Fruit fly (Drosophila melanogaster) whole organism, embryonic: ENCODE results near the gene Ir94a.

ENCODE experiments used
- Ada2b ChIP-seq: fragments of 200-800 bp; sonication (Bioruptor generic); IDR thresholded peaks from 2 replicates; pipeline ENCODE4 v1.3.6; 2022; ENCODE audit warnings: missing biosample characterization, missing genetic modification characterization
- Adf1 ChIP-seq: fragments of 200-800 bp; sonication (Bioruptor generic); IDR thresholded peaks from 2 replicates; pipeline ENCODE4 v1.3.6; 2022; ENCODE audit warnings: missing biosample characterization, missing genetic modification characterization
- CG10147 ChIP-seq: fragments of 200-800 bp; sonication (Bioruptor generic); optimal IDR thresholded peaks from 2 replicates; lab custom pipeline; 2019; ENCODE audit warnings: missing biosample characterization, mild to moderate bottlenecking, missing genetic modification characterization, moderate library complexity
- CG11398 ChIP-seq: fragments of 200-800 bp; sonication (Bioruptor generic); optimal IDR thresholded peaks from 2 replicates; lab custom pipeline; 2016; ENCODE audit warnings: missing biosample characterization, missing genetic modification characterization
- CG11456 ChIP-seq: fragments of 200-800 bp; sonication (Bioruptor generic); IDR thresholded peaks from 3 replicates; pipeline ENCODE4 v1.3.6; 2022; ENCODE audit warnings: missing biosample characterization, missing genetic modification characterization
- CG13287 ChIP-seq: fragments of 200-800 bp; sonication (Bioruptor generic); IDR thresholded peaks from 2 replicates; pipeline ENCODE4 v1.3.6; 2022; ENCODE audit warnings: missing biosample characterization, missing genetic modification characterization; ENCODE audit not compliant: partially characterized antibody
- CG14014 ChIP-seq: fragments of 200-800 bp; sonication (Bioruptor generic); IDR thresholded peaks from 2 replicates; pipeline ENCODE4 v1.3.6; 2022; ENCODE audit warnings: missing biosample characterization, missing genetic modification characterization
- CG2199 ChIP-seq: fragments of 200-800 bp; sonication (Bioruptor generic); IDR thresholded peaks from 3 replicates; pipeline ENCODE4 v1.3.6; 2022; ENCODE audit warnings: missing biosample characterization, missing genetic modification characterization
- CG31224 ChIP-seq: fragments of 200-800 bp; sonication (Bioruptor generic); IDR thresholded peaks from 2 replicates; pipeline ENCODE4 v1.3.6; 2022; ENCODE audit warnings: missing biosample characterization, missing genetic modification characterization
- CG33557 ChIP-seq: fragments of 200-800 bp; sonication (Bioruptor generic); optimal IDR thresholded peaks from 2 replicates; lab custom pipeline; 2019; ENCODE audit warnings: missing biosample characterization, mild to moderate bottlenecking, missing genetic modification characterization, moderate library complexity
- CG43689 ChIP-seq: fragments of 200-800 bp; sonication (Bioruptor generic); IDR thresholded peaks from 2 replicates; pipeline ENCODE4 v1.3.6; 2022; ENCODE audit warnings: missing biosample characterization, missing genetic modification characterization
- CG6654 ChIP-seq: fragments of 200-800 bp; sonication (Bioruptor generic); optimal IDR thresholded peaks from 2 replicates; lab custom pipeline; 2017; ENCODE audit warnings: missing biosample characterization, mild to moderate bottlenecking, missing genetic modification characterization
- CG8281 ChIP-seq: fragments of 200-800 bp; sonication (Bioruptor generic); optimal IDR thresholded peaks from 2 replicates; lab custom pipeline; 2018; ENCODE audit warnings: missing biosample characterization, mild to moderate bottlenecking, missing genetic modification characterization, moderate library complexity
- CG9876 ChIP-seq: fragments of 200-800 bp; sonication (Bioruptor generic); optimal IDR thresholded peaks from 2 replicates; lab custom pipeline; 2016; ENCODE audit warnings: missing biosample characterization, missing genetic modification characterization
- CHES-1-like ChIP-seq: fragments of 200-800 bp; sonication (Bioruptor generic); optimal IDR thresholded peaks from 2 replicates; lab custom pipeline; 2016; ENCODE audit warnings: missing biosample characterization, missing genetic modification characterization
- CkIIα-i1 ChIP-seq: fragments of 200-800 bp; sonication (Bioruptor generic); IDR thresholded peaks from 2 replicates; pipeline ENCODE4 v1.3.6; 2022; ENCODE audit warnings: missing biosample characterization, missing genetic modification characterization
- Doc2 ChIP-seq: fragments of 200-800 bp; sonication (Bioruptor generic); IDR thresholded peaks from 2 replicates; pipeline ENCODE4 v1.3.6; 2022; ENCODE audit warnings: missing biosample characterization, missing genetic modification characterization
- Eip74EF ChIP-seq, 2 experiments: fragments of 200-800 bp in 1 of 2; fragments of >200 bp in 1 of 2; sonication (Bioruptor generic) in 1 of 2; optimal IDR thresholded peaks; 2 replicates each; lab custom pipeline; 2017 to 2019; ENCODE audit warnings: missing biosample characterization in 2 of 2, missing genetic modification characterization in 2 of 2, mild to moderate bottlenecking in 1 of 2, moderate library complexity in 1 of 2
- Fer3 ChIP-seq: fragments of 200-800 bp; sonication (Bioruptor generic); optimal IDR thresholded peaks from 2 replicates; lab custom pipeline; 2018; ENCODE audit warnings: missing biosample characterization, mild to moderate bottlenecking, missing genetic modification characterization, moderate library complexity
- Hsf ChIP-seq: fragments of 200-800 bp; sonication (Bioruptor generic); optimal IDR thresholded peaks from 3 replicates; lab custom pipeline; 2016; ENCODE audit warnings: missing biosample characterization, missing genetic modification characterization
- Lpt ChIP-seq: fragments of >200 bp; optimal IDR thresholded peaks from 2 replicates; lab custom pipeline; 2018; ENCODE audit warnings: missing biosample characterization, missing genetic modification characterization
- Mes4 ChIP-seq: fragments of 200-800 bp; sonication (Bioruptor generic); optimal IDR thresholded peaks from 2 replicates; lab custom pipeline; 2016; ENCODE audit warnings: missing biosample characterization, missing genetic modification characterization
- NC2α ChIP-seq: fragments of 200-800 bp; sonication (Bioruptor generic); optimal IDR thresholded peaks from 2 replicates; lab custom pipeline; 2016; ENCODE audit warnings: missing biosample characterization, missing genetic modification characterization
- Pdp1 ChIP-seq, 2 experiments: fragments of 200-800 bp; sonication (Bioruptor generic); optimal IDR thresholded peaks; 3 replicates each; lab custom pipeline; 2016; ENCODE audit warnings: missing biosample characterization in 2 of 2, missing genetic modification characterization in 2 of 2, mild to moderate bottlenecking in 1 of 2, moderate library complexity in 1 of 2
- Ptx1 ChIP-seq: fragments of 200-800 bp; sonication (Bioruptor generic); IDR thresholded peaks from 2 replicates; pipeline ENCODE4 v1.3.6; 2022; ENCODE audit warnings: missing biosample characterization, missing genetic modification characterization
- amos ChIP-seq: fragments of 200-800 bp; sonication (Bioruptor generic); IDR thresholded peaks from 2 replicates; pipeline ENCODE4 v1.3.6; 2022; ENCODE audit warnings: missing biosample characterization, missing genetic modification characterization; ENCODE audit not compliant: partially characterized antibody
- ap ChIP-seq: fragments of 200-800 bp; sonication (Bioruptor generic); IDR thresholded peaks from 2 replicates; pipeline ENCODE4 v1.3.6; 2022; ENCODE audit warnings: missing biosample characterization, missing genetic modification characterization
- ara ChIP-seq: fragments of 200-800 bp; sonication (Bioruptor generic); IDR thresholded peaks from 2 replicates; pipeline ENCODE4 v1.3.6; 2022; ENCODE audit warnings: missing biosample characterization, missing genetic modification characterization
- br ChIP-seq: fragments of >200 bp; optimal IDR thresholded peaks from 2 replicates; lab custom pipeline; 2017
- croc ChIP-seq: fragments of 200-800 bp; sonication (Bioruptor generic); conservative IDR thresholded peaks from 3 replicates; pipeline ENCODE4 v1.3.6; 2022; ENCODE audit warnings: missing biosample characterization, missing genetic modification characterization
- danr ChIP-seq: fragments of 200-800 bp; sonication (Bioruptor generic); IDR thresholded peaks from 2 replicates; pipeline ENCODE4 v1.3.6; 2022; ENCODE audit warnings: missing biosample characterization, missing genetic modification characterization
- dati ChIP-seq: fragments of 200-800 bp; sonication (Bioruptor generic); IDR thresholded peaks from 2 replicates; pipeline ENCODE4 v1.3.6; 2022; ENCODE audit warnings: missing biosample characterization, missing genetic modification characterization
- dpn ChIP-seq, 2 experiments: fragments of 200-800 bp; sonication (Bioruptor generic); optimal IDR thresholded peaks; 3 replicates each; lab custom pipeline; 2016; ENCODE audit warnings: missing biosample characterization in 2 of 2, missing genetic modification characterization in 2 of 2
- gro ChIP-seq: fragments of 200-800 bp; sonication (Bioruptor generic); optimal IDR thresholded peaks from 2 replicates; lab custom pipeline; 2016; ENCODE audit warnings: missing biosample characterization, missing genetic modification characterization
- ind ChIP-seq: fragments of 200-800 bp; sonication (Bioruptor generic); optimal IDR thresholded peaks from 3 replicates; lab custom pipeline; 2016; ENCODE audit warnings: missing biosample characterization, missing genetic modification characterization
- inv ChIP-seq: fragments of 200-800 bp; sonication (Bioruptor generic); IDR thresholded peaks from 2 replicates; pipeline ENCODE4 v1.3.6; 2022; ENCODE audit warnings: missing biosample characterization, missing genetic modification characterization; ENCODE audit not compliant: partially characterized antibody
- kni ChIP-seq: fragments of 200-800 bp; sonication (Bioruptor generic); optimal IDR thresholded peaks from 3 replicates; lab custom pipeline; 2017; ENCODE audit warnings: mild to moderate bottlenecking, missing biosample characterization, missing genetic modification reagents, missing genetic modification characterization
- lov ChIP-seq, 2 experiments: fragments of 200-800 bp in 1 of 2; fragments of >200 bp in 1 of 2; sonication (Bioruptor generic) in 1 of 2; IDR thresholded peaks in 1 of 2; optimal IDR thresholded peaks in 1 of 2; 2 replicates in 1 of 2; 3 replicates in 1 of 2; pipeline versions ENCODE4 v1.3.6 to Lab custom; 2017 to 2022; ENCODE audit warnings: missing biosample characterization in 1 of 2, missing genetic modification characterization in 1 of 2
- nau ChIP-seq: fragments of 200-800 bp; sonication (Bioruptor generic); optimal IDR thresholded peaks from 3 replicates; lab custom pipeline; 2017; ENCODE audit warnings: missing biosample characterization, mild to moderate bottlenecking, missing genetic modification characterization, missing genetic modification reagents
- nmo ChIP-seq: fragments of 200-800 bp; sonication (Bioruptor generic); optimal IDR thresholded peaks from 2 replicates; lab custom pipeline; 2018; ENCODE audit warnings: missing biosample characterization, mild to moderate bottlenecking, missing genetic modification characterization, moderate library complexity
- p53 ChIP-seq: fragments of 200-800 bp; sonication (Bioruptor generic); optimal IDR thresholded peaks from 2 replicates; lab custom pipeline; 2016; ENCODE audit warnings: missing biosample characterization, missing genetic modification characterization
- sim ChIP-seq: fragments of 200-800 bp; sonication (Bioruptor generic); IDR thresholded peaks from 2 replicates; pipeline ENCODE4 v1.3.6; 2022; ENCODE audit warnings: missing biosample characterization, missing genetic modification characterization
- slbo ChIP-seq: fragments of 200-800 bp; sonication (Bioruptor generic); IDR thresholded peaks from 2 replicates; pipeline ENCODE4 v1.3.6; 2022; ENCODE audit warnings: missing biosample characterization, missing genetic modification characterization
- slou ChIP-seq: fragments of 200-800 bp; sonication (Bioruptor generic); optimal IDR thresholded peaks from 3 replicates; lab custom pipeline; 2016; ENCODE audit warnings: missing biosample characterization, missing genetic modification characterization
- slp2 ChIP-seq: fragments of 200-800 bp; sonication (Bioruptor generic); optimal IDR thresholded peaks from 2 replicates; lab custom pipeline; 2016; ENCODE audit warnings: missing biosample characterization, missing genetic modification characterization
- stc ChIP-seq: fragments of 200-800 bp; sonication (Bioruptor generic); IDR thresholded peaks from 2 replicates; pipeline ENCODE4 v1.3.6; 2022; ENCODE audit warnings: missing biosample characterization, missing genetic modification characterization
- sug ChIP-seq: fragments of 200-800 bp; optimal IDR thresholded peaks from 2 replicates; lab custom pipeline; 2019; ENCODE audit warnings: missing biosample characterization, mild to moderate bottlenecking, missing genetic modification characterization, moderate library complexity
- zfh2 ChIP-seq: fragments of 200-800 bp; sonication (Bioruptor generic); optimal IDR thresholded peaks from 2 replicates; lab custom pipeline; 2016; ENCODE audit warnings: missing biosample characterization, missing genetic modification characterization

Ir94a gene

DNA sequence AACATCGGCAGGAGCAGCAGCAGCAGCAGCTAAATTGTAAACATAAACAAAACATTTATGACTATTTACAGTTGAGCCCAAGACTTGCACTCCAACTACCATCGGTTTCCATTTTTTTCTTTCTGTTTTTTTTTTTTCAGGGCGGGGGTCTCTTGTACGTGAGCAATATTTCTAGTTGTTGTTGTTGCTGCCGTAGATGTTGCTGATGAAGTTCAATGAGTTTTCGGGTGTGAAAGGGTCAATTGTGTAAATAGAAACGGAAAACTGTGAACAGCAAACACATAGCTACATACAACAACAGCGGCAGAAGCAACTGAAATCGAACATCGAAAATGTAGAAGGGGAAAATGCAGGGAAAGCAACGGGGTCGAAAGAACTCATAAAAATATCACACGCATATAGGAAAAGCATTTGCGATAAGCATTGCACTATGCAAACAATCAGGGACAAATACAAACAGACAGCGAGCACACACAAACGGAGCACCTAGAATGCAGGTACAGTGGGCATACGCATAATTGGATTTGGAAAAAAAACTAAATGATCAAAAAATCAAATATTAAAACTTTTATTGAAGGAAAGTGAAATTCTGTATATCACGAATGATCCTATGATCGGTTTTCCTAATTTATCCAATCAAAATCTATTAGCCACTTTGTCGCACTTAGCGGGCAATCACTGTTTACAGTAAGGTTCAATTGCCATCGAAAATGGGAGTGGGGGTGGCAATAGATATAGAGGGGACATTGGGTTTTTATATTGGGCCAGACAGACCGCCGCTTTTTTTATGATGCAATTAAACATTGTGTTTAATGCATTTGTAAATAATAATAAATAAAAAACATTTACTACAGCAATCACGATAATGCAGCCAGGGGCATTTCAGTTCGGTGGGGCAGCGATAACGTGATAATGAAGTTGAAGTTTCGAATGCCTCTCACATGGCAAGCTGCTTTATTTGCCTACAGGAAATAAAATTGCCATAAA, 32.5 kb downstream of the Ir94a start (continued):
- TF ChIP-seq CHES-1-like (GFP tag; lab: Kevin White, UChicago) (peak; percentile 3), Mes4 (GFP tag; lab: Kevin White, UChicago) (peak; percentile 75), CG13287 (GFP tag; lab: Robert Waterston, UW) (no peak), CG11456 (GFP tag; lab: Robert Waterston, UW) (no peak), CG9876 (GFP tag; lab: Kevin White, UChicago) (no peak), CG31224 (GFP tag; lab: Robert Waterston, UW) (no peak), danr (peak; percentile 75), CG11398 (GFP tag; lab: Kevin White, UChicago) (peak; percentile 51), inv (GFP tag; lab: Robert Waterston, UW) (no peak), slou (GFP tag; lab: Kevin White, UChicago) (no peak), CG14014 (GFP tag; lab: Robert Waterston, UW) (peak; percentile 61; the same call in 1 of the 2 replicates), gro (GFP tag; lab: Kevin White, UChicago) (no peak), slp2 (GFP tag; lab: Kevin White, UChicago) (peak; percentile 55), slbo (GFP tag; lab: Robert Waterston, UW) (peak; percentile 31; the same call in 1 of the 2 replicates), ara (GFP tag; lab: Robert Waterston, UW) (peak; percentile 92), croc (GFP tag; lab: Robert Waterston, UW) (peak; percentile 82), CG43689 (GFP tag; lab: Robert Waterston, UW) (peak; percentile 48; the same call in 1 of the 2 replicates), CG8281 (tag; lab: Kevin White, UChicago) (no peak), Eip74EF (GFP tag; optimal IDR thresholded peaks at IDR 0.05; lab: Kevin White, UChicago) (peak in 1 of 2 experiments; percentile 73), amos (GFP tag; lab: Robert Waterston, UW) (no peak), ap (GFP tag; lab: Robert Waterston, UW) (peak; percentile 66; the same call in 1 of the 2 replicates), kni (GFP tag; lab: Kevin White, UChicago) (peak; percentile 86), dpn (GFP tag; optimal IDR thresholded peaks at IDR 0.05; lab: Kevin White, UChicago) (peak; percentile 61 to 80), Fer3 (tag; lab: Kevin White, UChicago) (peak; percentile 54), Ada2b (GFP tag; lab: Robert Waterston, UW) (peak; percentile 74), Hsf (GFP tag; lab: Kevin White, UChicago) (peak; percentile 64), Adf1 (GFP tag; lab: Robert Waterston, UW) (no peak), nau (peak; percentile 51), CG2199 (GFP tag; lab: Robert Waterston, UW) (peak; percentile 78; the same call in 2 of the 3 replicates), CG6654 (GFP tag; lab: Kevin White, UChicago) (peak; percentile 67), CG33557 (GFP tag; lab: Kevin White, UChicago) (peak; percentile 81), CG10147 (GFP tag; lab: Kevin White, UChicago) (no peak), stc (GFP tag; lab: Robert Waterston, UW) (peak; percentile 85), zfh2 (GFP tag; lab: Kevin White, UChicago) (no peak), sug (peak; percentile 22), ind (GFP tag; lab: Kevin White, UChicago) (peak; percentile 88), sim (GFP tag; lab: Robert Waterston, UW) (peak; percentile 84), br (no peak), nmo (GFP tag; lab: Kevin White, UChicago) (peak; percentile 92), Doc2 (GFP tag; lab: Robert Waterston, UW) (no peak), Ptx1 (GFP tag; lab: Robert Waterston, UW) (peak; percentile 85), dati (GFP tag; lab: Robert Waterston, UW) (peak; percentile 58; the same call in 1 of the 2 replicates), CkIIα-i1 (no peak), p53 (GFP tag; lab: Kevin White, UChicago) (peak; percentile 12), Pdp1 (GFP tag; optimal IDR thresholded peaks at IDR 0.05; lab: Kevin White, UChicago) (peak; percentile 72), lov (optimal IDR thresholded peaks at IDR 0.05; lab: Kevin White, UChicago) (no peak), lov (GFP tag; IDR thresholded peaks at IDR 0.05; lab: Robert Waterston, UW) (peak; percentile 85), Lpt (no peak), NC2α (GFP tag; lab: Kevin White, UChicago) (peak; percentile 15)
